Fruit fly (Drosophila melanogaster) whole organism, embryonic: ENCODE measurements around the gene CG4658.

ENCODE experiments used
- Abd-B ChIP-seq: fragments of 200-800 bp; sonication (Bioruptor generic); optimal IDR thresholded peaks from 2 replicates; lab custom pipeline; 2018; ENCODE audit warnings: missing biosample characterization, mild to moderate bottlenecking, missing genetic modification characterization, moderate library complexity
- Ada2b ChIP-seq: fragments of 200-800 bp; sonication (Bioruptor generic); IDR thresholded peaks from 2 replicates; pipeline ENCODE4 v1.3.6; 2022; ENCODE audit warnings: missing biosample characterization, missing genetic modification characterization
- Adf1 ChIP-seq: fragments of 200-800 bp; sonication (Bioruptor generic); IDR thresholded peaks from 2 replicates; pipeline ENCODE4 v1.3.6; 2022; ENCODE audit warnings: missing biosample characterization, missing genetic modification characterization
- Asciz ChIP-seq: fragments of 200-800 bp; sonication (Bioruptor generic); optimal IDR thresholded peaks from 2 replicates; lab custom pipeline; 2017; ENCODE audit warnings: missing biosample characterization, mild to moderate bottlenecking, missing genetic modification characterization, missing genetic modification reagents
- Atf6 ChIP-seq: fragments of 200-800 bp; sonication (Bioruptor generic); IDR thresholded peaks from 2 replicates; pipeline ENCODE4 v1.3.6; 2022; ENCODE audit warnings: missing biosample characterization, missing genetic modification characterization
- CG11398 ChIP-seq: fragments of 200-800 bp; sonication (Bioruptor generic); optimal IDR thresholded peaks from 2 replicates; lab custom pipeline; 2016; ENCODE audit warnings: missing biosample characterization, missing genetic modification characterization
- CG12104 ChIP-seq: fragments of 200-800 bp; sonication (Bioruptor generic); optimal IDR thresholded peaks from 3 replicates; lab custom pipeline; 2016; ENCODE audit warnings: missing biosample characterization, missing genetic modification characterization
- CG14860 ChIP-seq: fragments of 200-800 bp; sonication (Bioruptor generic); IDR thresholded peaks from 3 replicates; pipeline ENCODE4 v1.3.6; 2022; ENCODE audit warnings: missing biosample characterization, missing genetic modification characterization; ENCODE audit not compliant: partially characterized antibody
- CG17359 ChIP-seq: fragments of 200-800 bp; sonication (Bioruptor generic); optimal IDR thresholded peaks from 3 replicates; lab custom pipeline; 2018; ENCODE audit warnings: missing biosample characterization, mild to moderate bottlenecking, missing genetic modification characterization, moderate library complexity
- CG17568 ChIP-seq: fragments of 200-800 bp; sonication (Bioruptor generic); optimal IDR thresholded peaks from 2 replicates; lab custom pipeline; 2018; ENCODE audit warnings: missing biosample characterization, mild to moderate bottlenecking, missing genetic modification characterization, moderate library complexity
- CG17829 ChIP-seq: fragments of 200-800 bp; optimal IDR thresholded peaks from 2 replicates; lab custom pipeline; 2019; ENCODE audit warnings: missing biosample characterization, mild to moderate bottlenecking, missing genetic modification characterization, moderate library complexity
- CG18619 ChIP-seq: fragments of 200-800 bp; sonication (Bioruptor generic); optimal IDR thresholded peaks from 3 replicates; lab custom pipeline; 2017; ENCODE audit warnings: missing biosample characterization, mild to moderate bottlenecking, missing genetic modification characterization
- CG31441 ChIP-seq: fragments of 200-800 bp; sonication (Bioruptor generic); IDR thresholded peaks from 2 replicates; pipeline ENCODE4 v1.3.6; 2022; ENCODE audit warnings: missing biosample characterization, missing genetic modification characterization
- CG32532 ChIP-seq: fragments of 200-800 bp; sonication (Bioruptor generic); IDR thresholded peaks from 2 replicates; pipeline ENCODE4 v1.3.6; 2022; ENCODE audit warnings: missing biosample characterization, missing genetic modification characterization
- CG4854 ChIP-seq: fragments of 200-800 bp; sonication (Bioruptor generic); optimal IDR thresholded peaks from 2 replicates; lab custom pipeline; 2016; ENCODE audit warnings: missing biosample characterization, missing genetic modification characterization, inconsistent platforms
- CG6683 ChIP-seq: fragments of 200-800 bp; sonication (Bioruptor generic); optimal IDR thresholded peaks from 2 replicates; lab custom pipeline; 2017; ENCODE audit warnings: missing biosample characterization, mild to moderate bottlenecking, missing genetic modification characterization, missing genetic modification reagents
- CG6791 ChIP-seq: fragments of 200-800 bp; sonication (Bioruptor generic); IDR thresholded peaks from 3 replicates; pipeline ENCODE4 v1.3.6; 2022; ENCODE audit warnings: missing biosample characterization, missing genetic modification characterization; ENCODE audit not compliant: partially characterized antibody
- CG7556 ChIP-seq: fragments of 200-800 bp; sonication (Bioruptor generic); optimal IDR thresholded peaks from 2 replicates; lab custom pipeline; 2017; ENCODE audit warnings: missing biosample characterization, mild to moderate bottlenecking, missing genetic modification characterization
- Deaf1 ChIP-seq: fragments of 200-800 bp; optimal IDR thresholded peaks from 3 replicates; lab custom pipeline; 2019; ENCODE audit warnings: missing biosample characterization, mild to moderate bottlenecking, missing genetic modification characterization, moderate library complexity
- ERR ChIP-seq: fragments of 200-800 bp; sonication (Bioruptor generic); optimal IDR thresholded peaks from 2 replicates; lab custom pipeline; 2016; ENCODE audit warnings: missing biosample characterization, missing genetic modification characterization
- HLH54F ChIP-seq: fragments of 200-800 bp; sonication (Bioruptor generic); optimal IDR thresholded peaks from 3 replicates; lab custom pipeline; 2016; ENCODE audit warnings: missing biosample characterization, missing genetic modification characterization
- HmgZ ChIP-seq: fragments of 200-800 bp; sonication (Bioruptor generic); optimal IDR thresholded peaks from 2 replicates; lab custom pipeline; 2018; ENCODE audit warnings: missing biosample characterization, mild to moderate bottlenecking, missing genetic modification characterization
- Hr3 ChIP-seq: fragments of 200-800 bp; sonication (Bioruptor generic); optimal IDR thresholded peaks from 3 replicates; lab custom pipeline; 2016; ENCODE audit warnings: missing biosample characterization, missing genetic modification characterization
- Lim3 ChIP-seq: fragments of 200-800 bp; sonication (Bioruptor generic); IDR thresholded peaks from 2 replicates; pipeline ENCODE4 v1.3.6; 2022; ENCODE audit warnings: missing biosample characterization, missing genetic modification characterization
- MESR4 ChIP-seq: fragments of 200-800 bp; sonication (Bioruptor generic); optimal IDR thresholded peaks from 2 replicates; lab custom pipeline; 2018; ENCODE audit warnings: missing biosample characterization, mild to moderate bottlenecking, missing genetic modification characterization, moderate library complexity
- Max ChIP-seq: fragments of 200-800 bp; sonication (Bioruptor generic); optimal IDR thresholded peaks from 2 replicates; lab custom pipeline; 2016; ENCODE audit warnings: missing biosample characterization, mild to moderate bottlenecking, missing genetic modification characterization
- Mes4 ChIP-seq: fragments of 200-800 bp; sonication (Bioruptor generic); optimal IDR thresholded peaks from 2 replicates; lab custom pipeline; 2016; ENCODE audit warnings: missing biosample characterization, missing genetic modification characterization
- NFAT ChIP-seq: fragments of 200-800 bp; sonication (Bioruptor generic); IDR thresholded peaks from 2 replicates; pipeline ENCODE4 v1.3.6; 2022; ENCODE audit warnings: missing biosample characterization, missing genetic modification characterization
- NfI ChIP-seq: fragments of 200-800 bp; sonication (Bioruptor generic); optimal IDR thresholded peaks from 3 replicates; lab custom pipeline; 2018; ENCODE audit warnings: missing biosample characterization, mild to moderate bottlenecking, missing genetic modification characterization, moderate library complexity
- Pdp1 ChIP-seq, 2 experiments: fragments of 200-800 bp; sonication (Bioruptor generic); optimal IDR thresholded peaks; 3 replicates each; lab custom pipeline; 2016; ENCODE audit warnings: missing biosample characterization in 2 of 2, missing genetic modification characterization in 2 of 2, mild to moderate bottlenecking in 1 of 2, moderate library complexity in 1 of 2
- Poxn ChIP-seq: fragments of 200-800 bp; sonication (Bioruptor generic); IDR thresholded peaks from 2 replicates; pipeline ENCODE4 v1.3.6; 2022; ENCODE audit warnings: missing biosample characterization, missing genetic modification characterization
- al ChIP-seq: fragments of 200-800 bp; sonication (Bioruptor generic); IDR thresholded peaks from 2 replicates; pipeline ENCODE4 v1.3.6; 2022; ENCODE audit warnings: missing biosample characterization, missing genetic modification characterization
- ap ChIP-seq: fragments of 200-800 bp; sonication (Bioruptor generic); IDR thresholded peaks from 2 replicates; pipeline ENCODE4 v1.3.6; 2022; ENCODE audit warnings: missing biosample characterization, missing genetic modification characterization
- bab2 ChIP-seq: fragments of 200-800 bp; sonication (Bioruptor generic); optimal IDR thresholded peaks from 2 replicates; lab custom pipeline; 2016; ENCODE audit warnings: missing biosample characterization, missing genetic modification characterization
- cg ChIP-seq: fragments of 200-800 bp; sonication (Bioruptor generic); optimal IDR thresholded peaks from 3 replicates; lab custom pipeline; 2019; ENCODE audit warnings: missing biosample characterization, mild to moderate bottlenecking, missing genetic modification characterization, moderate library complexity
- ci ChIP-seq: fragments of 200-800 bp; sonication (Bioruptor generic); IDR thresholded peaks from 3 replicates; pipeline ENCODE4 v1.3.6; 2022; ENCODE audit warnings: missing biosample characterization, missing genetic modification characterization
- danr ChIP-seq: fragments of 200-800 bp; sonication (Bioruptor generic); IDR thresholded peaks from 2 replicates; pipeline ENCODE4 v1.3.6; 2022; ENCODE audit warnings: missing biosample characterization, missing genetic modification characterization
- gem ChIP-seq: fragments of 200-800 bp; sonication (Bioruptor generic); optimal IDR thresholded peaks from 2 replicates; lab custom pipeline; 2019; ENCODE audit warnings: missing biosample characterization, mild to moderate bottlenecking, missing genetic modification characterization, moderate library complexity
- grn ChIP-seq: fragments of 200-800 bp; sonication (Bioruptor generic); optimal IDR thresholded peaks from 3 replicates; lab custom pipeline; 2017; ENCODE audit warnings: missing biosample characterization, missing genetic modification characterization
- gsb-n ChIP-seq: fragments of 200-800 bp; sonication (Bioruptor generic); optimal IDR thresholded peaks from 3 replicates; lab custom pipeline; 2018; ENCODE audit warnings: missing biosample characterization, mild to moderate bottlenecking, missing genetic modification characterization
- jumu ChIP-seq: fragments of 200-800 bp; sonication (Bioruptor generic); optimal IDR thresholded peaks from 3 replicates; lab custom pipeline; 2016; ENCODE audit warnings: missing biosample characterization, missing genetic modification characterization
- knrl ChIP-seq: fragments of 200-800 bp; sonication (Bioruptor generic); IDR thresholded peaks from 3 replicates; pipeline ENCODE4 v1.3.6; 2022; ENCODE audit warnings: missing biosample characterization, missing genetic modification characterization; ENCODE audit not compliant: partially characterized antibody
- nom ChIP-seq: fragments of 200-800 bp; sonication (Bioruptor generic); optimal IDR thresholded peaks from 2 replicates; lab custom pipeline; 2017; ENCODE audit warnings: missing biosample characterization, missing genetic modification characterization, mild to moderate bottlenecking, moderate library complexity, missing genetic modification reagents
- oc ChIP-seq: fragments of 200-800 bp; sonication (Bioruptor generic); optimal IDR thresholded peaks from 2 replicates; lab custom pipeline; 2018; ENCODE audit warnings: missing biosample characterization, mild to moderate bottlenecking, missing genetic modification characterization, moderate library complexity
- rib ChIP-seq: fragments of 200-800 bp; sonication (Bioruptor generic); IDR thresholded peaks from 2 replicates; pipeline ENCODE4 v1.3.6; 2022; ENCODE audit warnings: missing biosample characterization, missing genetic modification characterization
- sd ChIP-seq: fragments of 200-800 bp; sonication (Bioruptor generic); optimal IDR thresholded peaks from 3 replicates; lab custom pipeline; 2018; ENCODE audit warnings: missing biosample characterization, mild to moderate bottlenecking, missing genetic modification characterization, moderate library complexity
- sob ChIP-seq: fragments of 200-800 bp; sonication (Bioruptor generic); IDR thresholded peaks from 2 replicates; pipeline ENCODE4 v1.3.6; 2022; ENCODE audit warnings: missing biosample characterization, missing genetic modification characterization
- trem ChIP-seq: fragments of 200-800 bp; optimal IDR thresholded peaks from 3 replicates; lab custom pipeline; 2019; ENCODE audit warnings: missing biosample characterization, mild to moderate bottlenecking, missing genetic modification characterization, moderate library complexity
- usp ChIP-seq: fragments of >200 bp; optimal IDR thresholded peaks from 2 replicates; lab custom pipeline; 2017; ENCODE audit warnings: missing biosample characterization, missing genetic modification characterization

Gene CG4658

dm6 chr2L:9947738-9948519 lies 9.0 kb upstream of the CG4658 start (continued):
- peak; percentile 4 for TF ChIP-seq nom (GFP tag; lab: Kevin White, UChicago)
- TF ChIP-seq HmgZ (tag; lab: Kevin White, UChicago): peak; percentile 8
- peak; percentile 47; the same call in 1 of the 2 replicates for TF ChIP-seq rib (GFP tag; lab: Robert Waterston, UW)
- TF ChIP-seq jumu: no peak
- no peak for TF ChIP-seq ERR
- TF ChIP-seq cg: peak; percentile 68
- TF ChIP-seq gsb-n: no peak
- TF ChIP-seq HLH54F: no peak
- TF ChIP-seq CG7556: peak; percentile 12
- no peak for TF ChIP-seq Abd-B (GFP tag; lab: Kevin White, UChicago)
- no peak for TF ChIP-seq MESR4 (GFP tag; lab: Kevin White, UChicago)
- no peak for TF ChIP-seq Ada2b (GFP tag; lab: Robert Waterston, UW)
- TF ChIP-seq CG17359 (tag; lab: Kevin White, UChicago): no peak
- no peak for TF ChIP-seq CG17568 (GFP tag; lab: Kevin White, UChicago)
- TF ChIP-seq ci (GFP tag; lab: Robert Waterston, UW): 0 out of 3 replicates have a peak, but pooled peaks have one; percentile 23
- peak; percentile 15; the same call in 1 of the 2 replicates for TF ChIP-seq Adf1 (GFP tag; lab: Robert Waterston, UW)
- TF ChIP-seq CG11398 (GFP tag; lab: Kevin White, UChicago): no peak
- TF ChIP-seq al (GFP tag; lab: Robert Waterston, UW): no peak
- TF ChIP-seq NfI (GFP tag; lab: Kevin White, UChicago): no peak
- TF ChIP-seq NFAT (GFP tag; lab: Robert Waterston, UW): no peak
- TF ChIP-seq CG12104 (GFP tag; lab: Kevin White, UChicago): no peak
- TF ChIP-seq CG4854 (GFP tag; lab: Kevin White, UChicago): no peak
- no peak for TF ChIP-seq Poxn (GFP tag; lab: Robert Waterston, UW)
- TF ChIP-seq grn (GFP tag; lab: Kevin White, UChicago): peak; percentile 66
- TF ChIP-seq CG6683 (GFP tag; lab: Kevin White, UChicago): no peak
- TF ChIP-seq sob (GFP tag; lab: Robert Waterston, UW): peak; percentile 22; the same call in 1 of the 2 replicates
- TF ChIP-seq Hr3: no peak
- no peak for TF ChIP-seq Asciz (GFP tag; lab: Kevin White, UChicago)
- peak; percentile 21; the same call in 1 of the 2 replicates for TF ChIP-seq CG32532
- no peak for TF ChIP-seq Mes4 (GFP tag; lab: Kevin White, UChicago)
- no peak for TF ChIP-seq bab2
- no peak for TF ChIP-seq usp (GFP tag; lab: Kevin White, UChicago)
- no peak for TF ChIP-seq CG18619 (GFP tag; lab: Kevin White, UChicago)
- no peak for TF ChIP-seq CG31441 (GFP tag; lab: Robert Waterston, UW)
- no peak for TF ChIP-seq oc (tag; lab: Kevin White, UChicago)
- no peak for TF ChIP-seq CG17829 (tag; lab: Kevin White, UChicago)
- TF ChIP-seq gem: peak; percentile 5
- peak; percentile 86 for TF ChIP-seq Deaf1
- no peak for TF ChIP-seq danr (GFP tag; lab: Robert Waterston, UW)
- no peak for TF ChIP-seq ap (GFP tag; lab: Robert Waterston, UW)
- TF ChIP-seq CG6791 (GFP tag; lab: Robert Waterston, UW): no peak
- no peak for TF ChIP-seq Max (GFP tag; lab: Kevin White, UChicago)
- TF ChIP-seq CG14860 (GFP tag; lab: Robert Waterston, UW): no peak
- TF ChIP-seq Atf6 (GFP tag; lab: Robert Waterston, UW): 0 out of 2 replicates have a peak, but pooled peaks have one; percentile 35
- TF ChIP-seq Lim3 (GFP tag; lab: Robert Waterston, UW): no peak
- no peak for TF ChIP-seq trem (tag; lab: Kevin White, UChicago)
- no peak for TF ChIP-seq knrl (GFP tag; lab: Robert Waterston, UW)
- TF ChIP-seq sd: peak; percentile 88
- peak in 1 of 2 experiments; percentile 62 for TF ChIP-seq Pdp1 (GFP tag; optimal IDR thresholded peaks at IDR 0.05; lab: Kevin White, UChicago)
